Worm (Caenorhabditis elegans) whole organism, L4 larva: Measurements from ENCODE around the gene polk-1.

Experiments
- D1046.2 ChIP-seq: fragments of 200-800 bp; sonication (Bioruptor generic); IDR thresholded peaks from 2 replicates; pipeline ENCODE4 v1.3.6; 2022; ENCODE audit warnings: missing genetic modification characterization, missing compliant biosample characterization
- F44E2.7 ChIP-seq: fragments of 200-800 bp; sonication (Bioruptor generic); IDR thresholded peaks from 2 replicates; pipeline ENCODE4 v2.1.2; 2022; ENCODE audit warnings: missing genetic modification characterization, missing compliant biosample characterization
- F49E8.2 ChIP-seq: sonication (generic microtip); optimal IDR thresholded peaks from 2 replicates; lab custom pipeline; 2016; ENCODE audit warnings: missing compliant biosample characterization, mild to moderate bottlenecking, missing genetic modification characterization, borderline replicate concordance
- Y5F2A.4 ChIP-seq: fragments of 200-800 bp; sonication (Bioruptor generic); optimal IDR thresholded peaks from 2 replicates; lab custom pipeline; 2018; ENCODE audit warnings: mild to moderate bottlenecking, missing genetic modification characterization, missing compliant biosample characterization
- Y75B8A.6 ChIP-seq: fragments of 200-800 bp; sonication (Bioruptor generic); IDR thresholded peaks from 2 replicates; pipeline ENCODE4 v1.3.6; 2022; ENCODE audit warnings: missing genetic modification reagents, missing genetic modification characterization, missing compliant biosample characterization
- ZK337.2 ChIP-seq: fragments of 200-800 bp; sonication (Bioruptor generic); IDR thresholded peaks from 2 replicates; pipeline ENCODE4 v1.3.6; 2022; ENCODE audit warnings: missing genetic modification reagents, missing genetic modification characterization, missing compliant biosample characterization
- ZK546.5 ChIP-seq, 2 experiments: sonication (generic microtip); optimal IDR thresholded peaks; 2 replicates each; lab custom pipeline; 2017; ENCODE audit warnings: missing biosample characterization in 2 of 2, missing genetic modification characterization in 2 of 2
- aha-1 ChIP-seq: fragments of 150-350 bp; peaks from one replicate; lab custom pipeline; 2014; ENCODE audit warnings: missing biosample characterization, missing genetic modification characterization
- ceh-20 ChIP-seq: fragments of 200-800 bp; sonication (Bioruptor generic); IDR thresholded peaks from 2 replicates; pipeline ENCODE4 v1.3.6; 2022; ENCODE audit warnings: missing genetic modification reagents, missing genetic modification characterization, missing compliant biosample characterization
- ceh-28 ChIP-seq: fragments of 150-350 bp; optimal IDR thresholded peaks from 2 replicates; lab custom pipeline; 2014; ENCODE audit warnings: missing biosample characterization, missing genetic modification reagents, missing genetic modification characterization
- ceh-32 ChIP-seq: sonication (generic microtip); optimal IDR thresholded peaks from 2 replicates; lab custom pipeline; 2016; ENCODE audit warnings: mild to moderate bottlenecking, missing genetic modification characterization, missing compliant biosample characterization; ENCODE audit not compliant: poor library complexity
- daf-12 ChIP-seq: fragments of 150-350 bp; optimal IDR thresholded peaks from 2 replicates; lab custom pipeline; 2014; ENCODE audit warnings: missing biosample characterization, missing genetic modification reagents, missing genetic modification characterization
- daf-16 ChIP-seq, 3 experiments: sonication (generic microtip); optimal IDR thresholded peaks; 2 replicates each; lab custom pipeline; 2016 to 2017; ENCODE audit warnings: missing genetic modification characterization in 3 of 3, missing genetic modification reagents in 3 of 3, mild to moderate bottlenecking in 2 of 3, missing compliant biosample characterization in 2 of 3, missing biosample characterization in 1 of 3, moderate library complexity in 1 of 3
- daf-19 ChIP-seq: fragments of 200-800 bp; sonication (Bioruptor generic); conservative IDR thresholded peaks from 2 replicates; pipeline ENCODE4 v1.3.6; 2022; ENCODE audit warnings: missing genetic modification characterization, missing compliant biosample characterization
- dmd-6 ChIP-seq: fragments of 200-800 bp; sonication (Bioruptor generic); IDR thresholded peaks from 2 replicates; pipeline ENCODE4 v1.3.6; 2022; ENCODE audit warnings: missing genetic modification reagents, missing genetic modification characterization, missing compliant biosample characterization
- dmd-8 ChIP-seq: fragments of 200-800 bp; sonication (Bioruptor generic); IDR thresholded peaks from 2 replicates; pipeline ENCODE4 v1.3.6; 2022; ENCODE audit warnings: missing genetic modification characterization, missing compliant biosample characterization
- dmd-9 ChIP-seq: fragments of 200-800 bp; sonication (Bioruptor generic); IDR thresholded peaks from 2 replicates; pipeline ENCODE4 v1.3.6; 2022; ENCODE audit warnings: missing genetic modification reagents, missing genetic modification characterization, missing compliant biosample characterization
- egl-27 ChIP-seq: sonication (generic microtip); optimal IDR thresholded peaks from 3 replicates; lab custom pipeline; 2017; ENCODE audit warnings: missing biosample characterization, missing genetic modification reagents, missing genetic modification characterization
- fos-1 ChIP-seq: fragments of 150-350 bp; optimal IDR thresholded peaks from 2 replicates; lab custom pipeline; 2014; ENCODE audit warnings: missing biosample characterization, missing genetic modification characterization
- hlh-11 ChIP-seq: fragments of 200-800 bp; sonication (Bioruptor generic); optimal IDR thresholded peaks from 2 replicates; lab custom pipeline; 2018; ENCODE audit warnings: mild to moderate bottlenecking, missing genetic modification characterization, missing compliant biosample characterization
- hlh-30 ChIP-seq: sonication (generic microtip); optimal IDR thresholded peaks from 2 replicates; lab custom pipeline; 2017; ENCODE audit warnings: antibody characterized with exemption, mild to moderate bottlenecking, missing genetic modification characterization, missing compliant biosample characterization; ENCODE audit not compliant: insufficient read depth
- jun-1 ChIP-seq: fragments of 150-350 bp; optimal IDR thresholded peaks from 2 replicates; lab custom pipeline; 2014; ENCODE audit warnings: missing biosample characterization, missing genetic modification reagents, missing genetic modification characterization
- lim-7 ChIP-seq: fragments of 200-800 bp; sonication (Bioruptor generic); IDR thresholded peaks from 2 replicates; pipeline ENCODE4 v1.3.6; 2022; ENCODE audit warnings: missing genetic modification characterization, missing compliant biosample characterization
- lin-38 ChIP-seq: fragments of 200-800 bp; sonication (Bioruptor generic); IDR thresholded peaks from 2 replicates; pipeline ENCODE4 v1.3.6; 2022; ENCODE audit warnings: missing genetic modification reagents, missing genetic modification characterization, missing compliant biosample characterization
- mdl-1 ChIP-seq, 2 experiments: fragments of 150-350 bp in 1 of 2; sonication (generic microtip) in 1 of 2; optimal IDR thresholded peaks; 2 replicates each; lab custom pipeline; 2014 to 2017; ENCODE audit warnings: missing biosample characterization in 2 of 2, missing genetic modification characterization in 2 of 2
- nhr-11 ChIP-seq: fragments of 150-350 bp; optimal IDR thresholded peaks from 2 replicates; lab custom pipeline; 2014; ENCODE audit warnings: missing biosample characterization, missing genetic modification characterization
- nhr-237 ChIP-seq: sonication (generic microtip); optimal IDR thresholded peaks from 2 replicates; lab custom pipeline; 2017; ENCODE audit warnings: missing biosample characterization, missing genetic modification characterization
- nhr-28 ChIP-seq: fragments of 150-350 bp; optimal IDR thresholded peaks from 2 replicates; lab custom pipeline; 2014; ENCODE audit warnings: missing biosample characterization, missing genetic modification characterization
- nhr-76 ChIP-seq: fragments of 150-350 bp; optimal IDR thresholded peaks from 2 replicates; lab custom pipeline; 2014; ENCODE audit warnings: missing biosample characterization, missing genetic modification characterization
- php-3 ChIP-seq: fragments of 200-800 bp; sonication (Bioruptor generic); IDR thresholded peaks from 2 replicates; pipeline ENCODE4 v1.3.6; 2022; ENCODE audit warnings: missing genetic modification reagents, missing genetic modification characterization, missing compliant biosample characterization
- pqm-1 ChIP-seq: sonication (generic microtip); optimal IDR thresholded peaks from 2 replicates; lab custom pipeline; 2017; ENCODE audit warnings: missing biosample characterization, missing genetic modification characterization
- rbr-2 ChIP-seq: sonication (generic microtip); optimal IDR thresholded peaks from 2 replicates; lab custom pipeline; 2016; ENCODE audit warnings: missing genotype, missing genetic modification characterization, missing compliant biosample characterization
- spr-3 ChIP-seq: fragments of 200-800 bp; sonication (Bioruptor generic); optimal IDR thresholded peaks from 2 replicates; lab custom pipeline; 2018; ENCODE audit warnings: mild to moderate bottlenecking, missing genetic modification characterization, missing compliant biosample characterization
- tag-97 ChIP-seq: fragments of 200-800 bp; sonication (Bioruptor generic); IDR thresholded peaks from 2 replicates; pipeline ENCODE4 v1.3.6; 2022; ENCODE audit warnings: missing genetic modification characterization, missing compliant biosample characterization
- unc-62 ChIP-seq, 3 experiments: fragments of 150-350 bp in 1 of 3; sonication (generic microtip); optimal IDR thresholded peaks in 2 of 3; peaks in 1 of 3; 1 replicate in 1 of 3; 2 replicates in 2 of 3; lab custom pipeline; 2014 to 2017; ENCODE audit warnings: missing biosample characterization in 3 of 3, missing genetic modification characterization in 3 of 3, missing genetic modification reagents in 3 of 3, missing genotype in 1 of 3
- zfp-2 ChIP-seq: sonication (generic microtip); optimal IDR thresholded peaks from 2 replicates; lab custom pipeline; 2016; ENCODE audit warnings: mild to moderate bottlenecking, missing genetic modification characterization, missing compliant biosample characterization
- zip-11 ChIP-seq: fragments of 200-800 bp; sonication (Bioruptor generic); IDR thresholded peaks from 2 replicates; pipeline ENCODE4 v1.3.6; 2022; ENCODE audit warnings: missing genetic modification characterization, missing compliant biosample characterization
- ztf-11 ChIP-seq: fragments of 150-350 bp; optimal IDR thresholded peaks from 2 replicates; lab custom pipeline; 2014; ENCODE audit warnings: missing biosample characterization, missing genetic modification characterization

polk-1 gene

DNA sequence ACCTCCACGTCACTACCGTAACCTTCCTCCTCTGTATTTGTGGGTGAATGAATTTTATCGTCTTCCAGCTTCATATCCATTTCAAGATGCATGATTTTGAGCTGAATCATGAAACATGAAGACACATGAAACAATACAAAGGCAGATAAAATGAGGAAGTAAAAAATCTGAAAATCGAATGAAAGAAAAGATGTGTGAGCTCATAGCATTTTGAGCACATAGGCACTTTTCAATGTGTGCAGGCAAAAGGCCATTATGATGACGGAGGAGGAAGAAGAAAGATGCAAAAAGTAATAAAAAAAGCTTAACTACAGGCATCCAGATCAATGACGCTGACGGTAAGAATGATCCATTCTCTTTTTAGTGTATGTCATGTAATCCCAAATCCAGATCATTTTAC, 30.6 kb downstream of the polk-1 start, which contains the start of gene ztf-30:
Gene ztf-30, minus strand, starts transcription at position 101 of the 400 bp plus-strand sequence.
- TF ChIP-seq Y5F2A.4 (GFP tag; lab: Kevin White, UChicago) (no peak), D1046.2 (GFP tag; lab: Robert Waterston, UW) (no peak)

DNA sequence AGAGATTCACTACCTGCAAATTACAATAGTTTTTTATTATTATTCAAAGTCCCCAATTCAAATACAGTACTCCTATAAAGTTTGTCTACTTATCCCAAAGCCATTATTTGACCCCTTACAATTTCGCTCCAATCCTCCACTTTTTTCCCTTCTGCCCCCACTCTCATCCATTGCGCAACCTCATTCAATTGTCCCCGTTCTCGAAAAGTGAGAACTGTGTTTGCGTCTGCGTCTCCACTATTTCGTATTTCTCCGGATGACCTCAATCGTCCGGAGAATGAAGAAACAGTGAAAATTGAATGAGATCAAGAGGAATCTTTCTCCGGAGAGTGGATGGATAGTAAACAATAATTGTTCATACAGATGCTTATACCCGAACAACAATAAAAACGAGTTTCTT, 31.7 kb downstream of the polk-1 start:
- TF ChIP-seq zip-11 (GFP tag; lab: Robert Waterston, UW) (no peak), zfp-2 (no peak), aha-1 (tag; lab: Kevin White, UChicago) (peak; percentile 38)

DNA sequence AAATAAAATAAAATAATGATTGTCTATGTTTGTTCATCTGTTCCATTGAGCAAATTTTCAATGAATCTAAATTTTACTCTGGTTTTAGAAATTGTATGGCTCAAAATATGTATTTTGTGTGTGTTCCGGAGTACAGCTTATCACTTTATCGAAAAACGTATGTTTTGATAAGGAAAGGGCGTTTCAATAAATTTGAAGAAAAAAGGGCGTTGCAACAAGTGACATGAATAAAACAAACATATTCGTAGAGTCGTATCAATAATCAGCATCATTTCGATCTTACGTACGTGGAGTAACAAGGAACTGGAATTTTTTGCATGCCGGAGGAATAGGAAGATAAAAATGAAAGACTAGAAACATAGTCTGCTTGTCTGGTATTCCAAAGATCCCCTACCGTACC, 34.3 kb downstream of the polk-1 start:
- TF ChIP-seq dmd-6 (peak; percentile 59; the same call in 1 of the 2 replicates), ceh-28 (no peak), pqm-1 (tag; lab: Kevin White, UChicago) (peak; percentile 96), nhr-11 (no peak), dmd-9 (GFP tag; lab: Robert Waterston, UW) (no peak), jun-1 (no peak), dmd-8 (GFP tag; lab: Robert Waterston, UW) (no peak), ztf-11 (tag; lab: Kevin White, UChicago) (no peak), daf-16 (GFP tag; optimal IDR thresholded peaks at IDR 0.05; lab: Kevin White, UChicago) (no peak), daf-16 (tag; optimal IDR thresholded peaks at IDR 0.05; lab: Kevin White, UChicago) (peak; percentile 35), daf-19 (GFP tag; lab: Robert Waterston, UW) (no peak), unc-62 (GFP tag; optimal IDR thresholded peaks at IDR 0.05 in 1 of 2; lab: Kevin White, UChicago) (no peak), unc-62 (tag; optimal IDR thresholded peaks at IDR 0.05; lab: Kevin White, UChicago) (no peak), hlh-30 (tag; lab: Kevin White, UChicago) (no peak), tag-97 (GFP tag; lab: Robert Waterston, UW) (no peak), ZK337.2 (no peak), daf-12 (tag; lab: Kevin White, UChicago) (no peak), mdl-1 (tag; optimal IDR thresholded peaks at IDR 0.05; lab: Kevin White, UChicago) (no peak), spr-3 (GFP tag; lab: Kevin White, UChicago) (no peak), F49E8.2 (tag; lab: Kevin White, UChicago) (no peak), ZK546.5 (tag; optimal IDR thresholded peaks at IDR 0.05; lab: Kevin White, UChicago) (no peak), ceh-32 (tag; lab: Kevin White, UChicago) (no peak), aha-1 (tag; lab: Kevin White, UChicago) (peak; percentile 89), rbr-2 (tag; lab: Kevin White, UChicago) (no peak), egl-27 (tag; lab: Kevin White, UChicago) (no peak), php-3 (no peak), nhr-237 (no peak), F44E2.7 (no peak), ceh-20 (GFP tag; lab: Robert Waterston, UW) (no peak), lim-7 (no peak), fos-1 (tag; lab: Kevin White, UChicago) (no peak), hlh-11 (tag; lab: Kevin White, UChicago) (peak; percentile 52), lin-38 (GFP tag; lab: Robert Waterston, UW) (no peak), nhr-76 (tag; lab: Kevin White, UChicago) (no peak), nhr-28 (peak; percentile 90), Y75B8A.6 (GFP tag; lab: Robert Waterston, UW) (no peak)
